Worm (Caenorhabditis elegans): ENCODE data around the gene ebp-1.

ce11 chrV:18079163-18079562, 35.8 kb downstream of the ebp-1 start:
- TF ChIP-seq unc-62 (GFP tag; optimal IDR thresholded peaks at IDR 0.05 in 1 of 2): peak in 1 of 2 experiments; percentile 88
- TF ChIP-seq unc-62 (tag; optimal IDR thresholded peaks at IDR 0.05): no peak
- 0 out of 2 replicates have a peak, but pooled peaks have one; percentile 7 for TF ChIP-seq set-16 (GFP tag; IDR thresholded peaks at IDR 0.05)
- TF ChIP-seq mep-1 (tag; optimal IDR thresholded peaks at IDR 0.05): peak; percentile 83
- no peak for TF ChIP-seq nhr-76 (tag; optimal IDR thresholded peaks at IDR 0.05)
- TF ChIP-seq T26A8.4 (GFP tag; IDR thresholded peaks at IDR 0.05): peak; percentile 59
- no peak for TF ChIP-seq unc-39 (tag; optimal IDR thresholded peaks at IDR 0.05)
- TF ChIP-seq ama-1 (optimal IDR thresholded peaks at IDR 0.05): no peak
- no peak for TF ChIP-seq ceh-62 (tag; optimal IDR thresholded peaks at IDR 0.05)
- peak; percentile 76 for TF ChIP-seq nhr-11 (tag; optimal IDR thresholded peaks at IDR 0.05)
- TF ChIP-seq madf-5 (GFP tag; IDR thresholded peaks at IDR 0.05): no peak
- no peak for TF ChIP-seq ces-1 (GFP tag; optimal IDR thresholded peaks at IDR 0.05)

Data from whole organism, L4 larva.